Fruit fly (Drosophila melanogaster) whole organism, embryonic: ENCODE results near the gene lectin-28C.

Experiments used
- Atf3 ChIP-seq: fragments of 200-800 bp; sonication (Bioruptor generic); optimal IDR thresholded peaks from 3 replicates; lab custom pipeline; 2016; ENCODE audit warnings: missing biosample characterization, missing genetic modification characterization
- Awh ChIP-seq: fragments of 200-800 bp; sonication (Bioruptor generic); IDR thresholded peaks from 2 replicates; pipeline ENCODE4, ENCODE4 v1.3.6; 2022; ENCODE audit warnings: missing biosample characterization, missing genetic modification characterization
- CG10565 ChIP-seq: fragments of 200-800 bp; sonication (Bioruptor generic); optimal IDR thresholded peaks from 3 replicates; lab custom pipeline; 2016; ENCODE audit warnings: missing biosample characterization, mild to moderate bottlenecking, missing genetic modification characterization
- CG12104 ChIP-seq: fragments of 200-800 bp; sonication (Bioruptor generic); optimal IDR thresholded peaks from 3 replicates; lab custom pipeline; 2016; ENCODE audit warnings: missing biosample characterization, missing genetic modification characterization
- CG1233 ChIP-seq: fragments of 200-800 bp; sonication (Bioruptor generic); optimal IDR thresholded peaks from 4 replicates; lab custom pipeline; 2018; ENCODE audit warnings: missing biosample characterization, mild to moderate bottlenecking, missing genetic modification characterization
- CG13624 ChIP-seq: fragments of 200-800 bp; sonication (Bioruptor generic); optimal IDR thresholded peaks from 2 replicates; lab custom pipeline; 2016; ENCODE audit warnings: missing biosample characterization, missing genetic modification characterization
- CG14710 ChIP-seq: fragments of 200-800 bp; sonication (Bioruptor generic); optimal IDR thresholded peaks from 3 replicates; lab custom pipeline; 2019; ENCODE audit warnings: missing biosample characterization, mild to moderate bottlenecking, missing genetic modification characterization, moderate library complexity
- CG18599 ChIP-seq: fragments of 200-800 bp; sonication (Bioruptor generic); optimal IDR thresholded peaks from 3 replicates; lab custom pipeline; 2017; ENCODE audit warnings: missing biosample characterization, missing genetic modification characterization, mild to moderate bottlenecking, moderate library complexity, missing genetic modification reagents
- CG31224 ChIP-seq: fragments of 200-800 bp; sonication (Bioruptor generic); IDR thresholded peaks from 2 replicates; pipeline ENCODE4 v1.3.6; 2022; ENCODE audit warnings: missing biosample characterization, missing genetic modification characterization
- CG34224 ChIP-seq: fragments of 200-800 bp; sonication (Bioruptor generic); IDR thresholded peaks from 3 replicates; pipeline ENCODE4 v1.3.6; 2022; ENCODE audit warnings: missing biosample characterization, missing genetic modification characterization; ENCODE audit not compliant: partially characterized antibody
- CG3847 ChIP-seq: fragments of 200-800 bp; sonication (Bioruptor generic); IDR thresholded peaks from 2 replicates; pipeline ENCODE4 v1.3.6; 2022; ENCODE audit warnings: missing biosample characterization, missing genetic modification characterization
- CG6654 ChIP-seq: fragments of 200-800 bp; sonication (Bioruptor generic); optimal IDR thresholded peaks from 2 replicates; lab custom pipeline; 2017; ENCODE audit warnings: missing biosample characterization, mild to moderate bottlenecking, missing genetic modification characterization
- CG6813 ChIP-seq: fragments of 200-800 bp; sonication (Bioruptor generic); optimal IDR thresholded peaks from 2 replicates; lab custom pipeline; 2017; ENCODE audit warnings: missing biosample characterization, missing genetic modification characterization, mild to moderate bottlenecking, moderate library complexity, missing genetic modification reagents
- CG7271 ChIP-seq: fragments of 200-800 bp; sonication (Bioruptor generic); optimal IDR thresholded peaks from 2 replicates; lab custom pipeline; 2018; ENCODE audit warnings: missing biosample characterization, mild to moderate bottlenecking, missing genetic modification characterization, moderate library complexity
- CG7786 ChIP-seq: fragments of 200-800 bp; sonication (Bioruptor generic); optimal IDR thresholded peaks from 2 replicates; lab custom pipeline; 2016; ENCODE audit warnings: missing biosample characterization, missing genetic modification characterization
- CG8944 ChIP-seq: fragments of 200-800 bp; sonication (Bioruptor generic); optimal IDR thresholded peaks from 3 replicates; lab custom pipeline; 2016; ENCODE audit warnings: missing biosample characterization, missing genetic modification characterization
- CG9437 ChIP-seq: fragments of 200-800 bp; sonication (Bioruptor generic); optimal IDR thresholded peaks from 2 replicates; lab custom pipeline; 2018; ENCODE audit warnings: missing biosample characterization, mild to moderate bottlenecking, missing genetic modification characterization
- CG9797 ChIP-seq: fragments of 200-800 bp; sonication (Bioruptor generic); optimal IDR thresholded peaks from 3 replicates; lab custom pipeline; 2018; ENCODE audit warnings: missing biosample characterization, mild to moderate bottlenecking, missing genetic modification characterization
- Camta ChIP-seq: fragments of 200-800 bp; sonication (Bioruptor generic); optimal IDR thresholded peaks from 2 replicates; lab custom pipeline; 2016; ENCODE audit warnings: missing biosample characterization, missing genetic modification characterization
- Dip3 ChIP-seq: fragments of 200-800 bp; sonication (Bioruptor generic); optimal IDR thresholded peaks from 3 replicates; lab custom pipeline; 2016; ENCODE audit warnings: missing biosample characterization, missing genetic modification characterization
- Lhr ChIP-seq: fragments of 200-800 bp; sonication (Bioruptor generic); optimal IDR thresholded peaks from 3 replicates; lab custom pipeline; 2017; ENCODE audit warnings: mild to moderate bottlenecking, missing biosample characterization, missing genetic modification reagents, missing genetic modification characterization
- PHDP ChIP-seq: fragments of 200-800 bp; sonication (Bioruptor generic); optimal IDR thresholded peaks from 3 replicates; lab custom pipeline; 2018; ENCODE audit warnings: missing biosample characterization, mild to moderate bottlenecking, missing genetic modification characterization, moderate library complexity
- Pdp1 ChIP-seq, 2 experiments: fragments of 200-800 bp; sonication (Bioruptor generic); optimal IDR thresholded peaks; 3 replicates each; lab custom pipeline; 2016; ENCODE audit warnings: missing biosample characterization in 2 of 2, missing genetic modification characterization in 2 of 2, mild to moderate bottlenecking in 1 of 2, moderate library complexity in 1 of 2
- Sry-δ ChIP-seq: fragments of 200-800 bp; sonication (Bioruptor generic); optimal IDR thresholded peaks from 2 replicates; lab custom pipeline; 2016; ENCODE audit warnings: missing biosample characterization, missing genetic modification characterization
- ash1 ChIP-seq: fragments of 200-800 bp; sonication (Bioruptor generic); optimal IDR thresholded peaks from 2 replicates; lab custom pipeline; 2018; ENCODE audit warnings: missing biosample characterization, mild to moderate bottlenecking, missing genetic modification characterization
- chm ChIP-seq: fragments of 200-800 bp; sonication (Bioruptor generic); IDR thresholded peaks from 2 replicates; pipeline ENCODE4 v1.3.6; 2022; ENCODE audit warnings: missing biosample characterization, missing genetic modification characterization
- crp ChIP-seq, 2 experiments: fragments of 200-800 bp; sonication (Bioruptor generic); optimal IDR thresholded peaks; 2 replicates in 1 of 2; 3 replicates in 1 of 2; lab custom pipeline; 2017; ENCODE audit warnings: missing biosample characterization in 2 of 2, missing genetic modification characterization in 2 of 2, mild to moderate bottlenecking in 1 of 2, moderate library complexity in 1 of 2
- dmrt99B ChIP-seq: fragments of 200-800 bp; sonication (Bioruptor generic); optimal IDR thresholded peaks from 2 replicates; lab custom pipeline; 2018; ENCODE audit warnings: missing biosample characterization, mild to moderate bottlenecking, missing genetic modification characterization, moderate library complexity
- dpn ChIP-seq, 2 experiments: fragments of 200-800 bp; sonication (Bioruptor generic); optimal IDR thresholded peaks; 3 replicates each; lab custom pipeline; 2016; ENCODE audit warnings: missing biosample characterization in 2 of 2, missing genetic modification characterization in 2 of 2
- en ChIP-seq: fragments of 200-800 bp; sonication (Bioruptor generic); optimal IDR thresholded peaks from 2 replicates; lab custom pipeline; 2016; ENCODE audit warnings: missing biosample characterization, missing genetic modification characterization
- insv ChIP-seq, 2 experiments: fragments of 200-800 bp; sonication (Bioruptor generic); optimal IDR thresholded peaks; 3 replicates each; lab custom pipeline; 2016 to 2018; ENCODE audit warnings: missing biosample characterization in 2 of 2, missing genetic modification characterization in 2 of 2
- jigr1 ChIP-seq: fragments of 200-800 bp; sonication (Bioruptor generic); IDR thresholded peaks from 3 replicates; pipeline ENCODE4 v1.3.6; 2022; ENCODE audit warnings: missing biosample characterization, missing genetic modification characterization
- kni ChIP-seq: fragments of 200-800 bp; sonication (Bioruptor generic); optimal IDR thresholded peaks from 3 replicates; lab custom pipeline; 2017; ENCODE audit warnings: mild to moderate bottlenecking, missing biosample characterization, missing genetic modification reagents, missing genetic modification characterization
- lmd ChIP-seq: fragments of 200-800 bp; sonication (Bioruptor generic); IDR thresholded peaks from 2 replicates; pipeline ENCODE4 v1.3.6; 2022; ENCODE audit warnings: missing biosample characterization, missing genetic modification characterization
- mld ChIP-seq: fragments of 200-800 bp; sonication (Bioruptor generic); IDR thresholded peaks from 3 replicates; pipeline ENCODE4 v1.3.6; 2022; ENCODE audit warnings: missing biosample characterization, missing genetic modification characterization; ENCODE audit not compliant: partially characterized antibody
- nom ChIP-seq: fragments of 200-800 bp; sonication (Bioruptor generic); optimal IDR thresholded peaks from 2 replicates; lab custom pipeline; 2017; ENCODE audit warnings: missing biosample characterization, missing genetic modification characterization, mild to moderate bottlenecking, moderate library complexity, missing genetic modification reagents
- onecut ChIP-seq: fragments of 200-800 bp; sonication (Bioruptor generic); IDR thresholded peaks from 2 replicates; pipeline ENCODE4 v1.3.6; 2022; ENCODE audit warnings: missing biosample characterization, missing genetic modification characterization
- phol ChIP-seq: fragments of 200-800 bp; sonication (Bioruptor generic); optimal IDR thresholded peaks from 3 replicates; lab custom pipeline; 2018; ENCODE audit warnings: missing biosample characterization, mild to moderate bottlenecking, missing genetic modification characterization, moderate library complexity
- psq ChIP-seq: fragments of 200-800 bp; sonication (Bioruptor generic); optimal IDR thresholded peaks from 2 replicates; lab custom pipeline; 2017; ENCODE audit warnings: missing biosample characterization, missing genetic modification characterization
- repo ChIP-seq: fragments of 200-800 bp; sonication (Bioruptor generic); optimal IDR thresholded peaks from 2 replicates; lab custom pipeline; 2016; ENCODE audit warnings: missing biosample characterization, missing genetic modification characterization
- ro ChIP-seq: fragments of 200-800 bp; sonication (Bioruptor generic); IDR thresholded peaks from 2 replicates; pipeline ENCODE4 v1.3.6; 2022; ENCODE audit warnings: missing biosample characterization, missing genetic modification characterization
- sens-2 ChIP-seq: fragments of 200-800 bp; sonication (Bioruptor generic); IDR thresholded peaks from 2 replicates; pipeline ENCODE4 v1.3.6; 2022; ENCODE audit warnings: missing biosample characterization, missing genetic modification characterization
- shn ChIP-seq: fragments of 200-800 bp; sonication (Bioruptor generic); optimal IDR thresholded peaks from 3 replicates; lab custom pipeline; 2016; ENCODE audit warnings: missing biosample characterization, missing genetic modification characterization
- tup ChIP-seq: fragments of 200-800 bp; sonication (Bioruptor generic); optimal IDR thresholded peaks from 2 replicates; lab custom pipeline; 2016; ENCODE audit warnings: missing biosample characterization, mild to moderate bottlenecking, missing genetic modification characterization, moderate library complexity
- unc-4 ChIP-seq: fragments of 200-800 bp; sonication (Bioruptor generic); IDR thresholded peaks from 2 replicates; pipeline ENCODE4 v1.3.6; 2022; ENCODE audit warnings: missing biosample characterization, missing genetic modification characterization; ENCODE audit not compliant: partially characterized antibody

lectin-28C gene

DNA sequence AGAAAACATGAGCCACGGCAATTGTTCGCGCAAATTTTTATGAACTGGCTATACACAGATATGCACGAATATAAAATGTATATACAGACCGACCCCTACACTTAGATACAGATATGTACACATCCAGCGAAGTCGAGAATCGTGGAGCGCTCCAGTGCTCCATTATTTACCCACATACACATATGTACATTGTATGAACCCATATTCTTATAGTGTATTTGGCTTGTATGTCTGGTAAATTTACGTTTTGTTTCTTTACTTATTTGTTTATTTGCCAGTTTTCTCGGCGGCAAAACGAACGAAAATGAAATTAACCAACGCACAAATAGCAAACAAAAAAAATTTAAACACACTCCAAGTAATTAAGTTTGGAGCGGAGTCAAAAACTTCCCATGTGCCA, 43.5 kb upstream of the lectin-28C start (continued):
- peak; percentile 57 for TF ChIP-seq PHDP (tag; lab: Kevin White, UChicago)
- peak; percentile 84 for TF ChIP-seq Awh (GFP tag; lab: Robert Waterston, UW)
- TF ChIP-seq sens-2 = no peak; the same call in 1 of the 2 replicates
- peak; percentile 89 for TF ChIP-seq kni
- no peak for TF ChIP-seq CG6654 (GFP tag; lab: Kevin White, UChicago)
- peak; percentile 85 for TF ChIP-seq CG18599 (GFP tag; lab: Kevin White, UChicago)
- peak; percentile 51 for TF ChIP-seq Camta (GFP tag; lab: Kevin White, UChicago)
- TF ChIP-seq mld (GFP tag; lab: Robert Waterston, UW) = no peak
- no peak for TF ChIP-seq repo (GFP tag; lab: Kevin White, UChicago)
- TF ChIP-seq CG34224 (GFP tag; lab: Robert Waterston, UW) = no peak
- TF ChIP-seq CG3847 = peak; percentile 41
- TF ChIP-seq onecut (GFP tag; lab: Robert Waterston, UW) = no peak
- TF ChIP-seq CG1233 = peak; percentile 81
- TF ChIP-seq CG7786 (GFP tag; lab: Kevin White, UChicago) = no peak
- peak; percentile 61 for TF ChIP-seq CG13624 (GFP tag; lab: Kevin White, UChicago)
- TF ChIP-seq en (GFP tag; lab: Kevin White, UChicago) = no peak

DNA sequence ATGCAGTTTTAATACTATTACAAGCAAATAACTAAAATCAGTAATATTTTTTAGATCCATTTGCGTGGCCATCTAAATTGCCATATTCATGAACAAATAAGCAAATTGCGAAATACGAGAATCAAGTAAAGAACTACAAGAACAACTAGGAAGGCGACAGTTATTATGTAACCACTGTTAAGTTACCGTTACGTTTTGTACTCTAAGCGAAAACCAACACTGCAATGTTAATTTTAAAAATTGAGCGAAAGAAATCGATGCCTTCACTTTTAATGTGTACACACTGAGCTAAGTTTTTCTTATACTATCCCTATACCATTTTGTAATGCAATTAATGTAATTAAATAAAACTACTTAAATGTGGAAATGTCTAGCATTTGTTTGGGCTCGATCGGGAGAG, 36.5 kb upstream of the lectin-28C start:
- TF ChIP-seq CG9437 (GFP tag; lab: Kevin White, UChicago) (peak; percentile 60), CG14710 (tag; lab: Kevin White, UChicago) (peak; percentile 47), CG9797 (GFP tag; lab: Kevin White, UChicago) (no peak), Pdp1 (GFP tag; optimal IDR thresholded peaks at IDR 0.05; lab: Kevin White, UChicago) (peak in 1 of 2 experiments; percentile 91)

DNA sequence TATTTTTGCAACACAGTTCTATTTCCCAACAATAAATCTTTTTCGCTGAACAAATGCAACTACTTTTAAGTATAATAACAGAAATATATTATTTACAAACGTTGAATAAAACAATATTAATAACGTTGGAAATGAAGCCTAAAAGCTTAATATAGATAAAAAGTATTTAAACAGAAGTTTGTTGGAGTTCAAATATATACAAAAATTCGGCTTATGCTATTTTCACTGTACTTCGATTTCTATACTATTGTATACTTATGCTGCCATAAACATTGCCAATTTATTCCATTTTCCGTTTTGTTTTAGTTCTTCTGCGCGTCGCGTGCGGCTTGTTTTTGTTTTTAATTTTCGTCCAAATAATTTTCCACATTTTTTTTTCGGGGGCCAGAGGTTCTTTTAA, 36.0 kb upstream of the lectin-28C start, which contains the start of gene CG7115:
Gene CG7115, plus strand, starts transcription at position 301 of the 400 bp plus-strand sequence.
- no peak for TF ChIP-seq Sry-δ (GFP tag; lab: Kevin White, UChicago)
- no peak for TF ChIP-seq insv (GFP tag; optimal IDR thresholded peaks at IDR 0.05; lab: Kevin White, UChicago)
- no peak for TF ChIP-seq chm

DNA sequence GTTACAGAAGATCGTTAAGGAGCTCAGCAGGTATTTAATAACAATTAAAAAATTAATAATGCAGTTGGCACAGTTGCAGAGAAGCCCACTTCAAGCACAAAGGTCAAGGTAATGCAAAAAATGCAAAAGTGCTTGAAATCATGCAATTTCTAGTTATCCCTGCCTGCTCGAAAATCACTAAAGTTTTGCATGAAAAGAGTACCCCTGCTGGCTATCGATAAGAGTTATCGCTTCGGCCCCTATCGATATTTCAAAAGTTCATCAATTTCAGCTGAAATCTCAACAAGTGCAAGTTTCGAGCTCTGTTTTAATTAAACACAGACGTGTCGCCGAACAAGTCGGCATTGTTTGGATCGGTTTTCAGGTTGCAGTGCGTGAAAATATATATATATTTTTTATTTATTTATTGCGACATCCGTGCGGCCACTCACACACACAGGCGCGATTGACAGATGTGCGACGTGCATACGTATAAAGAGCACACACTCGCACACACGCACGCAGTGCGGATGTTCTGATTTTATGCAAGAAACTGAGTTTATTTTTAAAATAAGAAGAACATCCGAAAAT, 35.5 kb upstream of the lectin-28C start:
- TF ChIP-seq CG7271 (tag; lab: Kevin White, UChicago) = peak; percentile 20
- TF ChIP-seq CG31224 (GFP tag; lab: Robert Waterston, UW) = no peak
- no peak for TF ChIP-seq ash1
- TF ChIP-seq CG12104 = no peak
- TF ChIP-seq dmrt99B = no peak
- TF ChIP-seq CG6813 (GFP tag; lab: Kevin White, UChicago) = no peak
- TF ChIP-seq en (GFP tag; lab: Kevin White, UChicago) = no peak
- TF ChIP-seq ro = no peak
- peak; percentile 37 for TF ChIP-seq tup (GFP tag; lab: Kevin White, UChicago)
- TF ChIP-seq lmd = peak; percentile 64
- peak; percentile 81 for TF ChIP-seq unc-4 (GFP tag; lab: Robert Waterston, UW)
- no peak for TF ChIP-seq Atf3 (GFP tag; lab: Kevin White, UChicago)
- no peak for TF ChIP-seq CG10565 (GFP tag; lab: Kevin White, UChicago)
- no peak for TF ChIP-seq jigr1 (GFP tag; lab: Robert Waterston, UW)
- peak; percentile 62 to 64 for TF ChIP-seq dpn (GFP tag; optimal IDR thresholded peaks at IDR 0.05; lab: Kevin White, UChicago)
- peak; percentile 67 for TF ChIP-seq phol
- TF ChIP-seq CG8944 (GFP tag; lab: Kevin White, UChicago) = peak; percentile 36
- TF ChIP-seq nom (GFP tag; lab: Kevin White, UChicago) = peak; percentile 41
- peak; percentile 53 for TF ChIP-seq Dip3
- peak; percentile 46 for TF ChIP-seq shn (GFP tag; lab: Kevin White, UChicago)
- peak in 1 of 2 experiments; percentile 52 for TF ChIP-seq crp (GFP tag; optimal IDR thresholded peaks at IDR 0.05; lab: Kevin White, UChicago)
- no peak for TF ChIP-seq psq (GFP tag; lab: Kevin White, UChicago)
- TF ChIP-seq Lhr = no peak
